Fruit fly (Drosophila melanogaster): ENCODE data around the gene AhcyL2.

DNA sequence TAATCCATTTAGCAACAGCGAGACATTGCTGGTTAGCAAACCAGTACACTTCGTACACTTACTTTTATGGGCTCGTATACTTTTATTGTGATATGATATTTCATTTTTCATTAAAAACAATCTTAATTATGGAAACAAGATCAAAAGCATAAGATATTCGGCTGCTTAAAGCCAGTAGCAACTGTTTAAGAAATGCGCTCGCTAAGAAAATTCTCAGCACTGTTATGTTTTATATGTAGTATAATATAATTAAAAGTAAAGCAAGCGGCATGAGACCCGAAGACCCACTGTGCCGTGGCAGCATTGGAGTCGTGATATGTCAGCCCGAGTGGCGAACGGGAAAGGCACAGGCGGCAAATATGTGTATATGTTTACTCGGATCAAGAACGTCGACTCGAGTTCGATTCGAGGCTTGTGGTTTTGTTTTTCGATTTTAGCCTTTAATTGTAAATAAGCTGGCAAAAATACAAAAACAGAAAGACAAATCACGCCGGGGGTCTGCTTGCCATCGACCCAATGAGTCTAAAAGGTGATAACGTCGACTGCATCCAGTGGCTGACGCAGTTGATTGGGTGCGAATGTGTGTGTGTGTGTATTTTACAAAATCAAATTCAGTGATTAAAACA, 37.1 kb upstream of the AhcyL2 start:
- TF ChIP-seq Blimp-1 (GFP tag; optimal IDR thresholded peaks at IDR 0.05) = no peak
- TF ChIP-seq Gug (GFP tag; IDR thresholded peaks at IDR 0.05) = no peak
- no peak for TF ChIP-seq CG6854 (GFP tag; optimal IDR thresholded peaks at IDR 0.05)
- no peak for TF ChIP-seq CG31627 (GFP tag; optimal IDR thresholded peaks at IDR 0.05)
- peak; percentile 78 for TF ChIP-seq Eip78C (GFP tag)
